Fruit fly (Drosophila melanogaster) whole organism: Measurements from ENCODE around the gene rost.

Experiments used
- CG8478 ChIP-seq: fragments of >200 bp; optimal IDR thresholded peaks from 2 replicates; lab custom pipeline; 2018; ENCODE audit warnings: inconsistent platforms
- EcR ChIP-seq, 2 experiments: fragments of >200 bp; optimal IDR thresholded peaks; 2 replicates each; lab custom pipeline; 2017; ENCODE audit warnings: missing biosample characterization in 2 of 2, missing genetic modification characterization in 2 of 2, missing genetic modification reagents in 2 of 2
- psq ChIP-seq: fragments of >200 bp; optimal IDR thresholded peaks from 2 replicates; lab custom pipeline; 2017

- no peak for TF ChIP-seq CG8478
- TF ChIP-seq psq (lab: Kevin White, UChicago) = no peak
- TF ChIP-seq EcR (GFP tag; optimal IDR thresholded peaks at IDR 0.05; lab: Kevin White, UChicago) = no peak
Measured at dm6 chr2L:8946718-8947316, 42.5 kb downstream of the rost start, which contains the start of gene CG46397.
